Fruit fly (Drosophila melanogaster) whole organism, embryonic: ENCODE data around the gene CG17029.

Experiments used
- BEAF-32 ChIP-seq: fragments of 200-800 bp; sonication (Bioruptor generic); optimal IDR thresholded peaks from 3 replicates; lab custom pipeline; 2017; ENCODE audit warnings: missing biosample characterization, missing genetic modification characterization, mild to moderate bottlenecking, moderate library complexity, missing genetic modification reagents
- CG11560 ChIP-seq: fragments of 200-800 bp; sonication (Bioruptor generic); IDR thresholded peaks from 3 replicates; pipeline ENCODE4 v1.3.6; 2022; ENCODE audit warnings: missing biosample characterization, missing genetic modification characterization
- CG34422 ChIP-seq: fragments of 200-800 bp; sonication (Bioruptor generic); IDR thresholded peaks from 3 replicates; pipeline ENCODE4 v1.3.6; 2022; ENCODE audit warnings: missing biosample characterization, missing genetic modification characterization
- Hmx ChIP-seq: fragments of 200-800 bp; sonication (Bioruptor generic); optimal IDR thresholded peaks from 2 replicates; lab custom pipeline; 2016; ENCODE audit warnings: missing biosample characterization, missing genetic modification characterization
- Ssrp ChIP-seq: fragments of 200-800 bp; sonication (Bioruptor generic); optimal IDR thresholded peaks from 2 replicates; lab custom pipeline; 2018; ENCODE audit warnings: missing biosample characterization, mild to moderate bottlenecking, missing genetic modification characterization, moderate library complexity
- al ChIP-seq: fragments of 200-800 bp; sonication (Bioruptor generic); IDR thresholded peaks from 2 replicates; pipeline ENCODE4 v1.3.6; 2022; ENCODE audit warnings: missing biosample characterization, missing genetic modification characterization
- bigmax ChIP-seq: fragments of 200-800 bp; sonication (Bioruptor generic); optimal IDR thresholded peaks from 2 replicates; lab custom pipeline; 2018; ENCODE audit warnings: missing biosample characterization, mild to moderate bottlenecking, missing genetic modification characterization
- cas ChIP-seq: fragments of 200-800 bp; sonication (Bioruptor generic); IDR thresholded peaks from 2 replicates; pipeline ENCODE4 v1.3.6; 2022; ENCODE audit warnings: missing biosample characterization, missing genetic modification characterization
- dmrt11E ChIP-seq: fragments of 200-800 bp; sonication (Bioruptor generic); optimal IDR thresholded peaks from 3 replicates; lab custom pipeline; 2018; ENCODE audit warnings: missing biosample characterization, mild to moderate bottlenecking, missing genetic modification characterization, moderate library complexity
- her ChIP-seq: fragments of 200-800 bp; sonication (Bioruptor generic); optimal IDR thresholded peaks from 2 replicates; lab custom pipeline; 2016; ENCODE audit warnings: missing biosample characterization, missing genetic modification characterization
- pzg ChIP-seq: fragments of 200-800 bp; sonication (Bioruptor generic); optimal IDR thresholded peaks from 3 replicates; lab custom pipeline; 2018; ENCODE audit warnings: missing biosample characterization, mild to moderate bottlenecking, missing genetic modification characterization, moderate library complexity

DNA sequence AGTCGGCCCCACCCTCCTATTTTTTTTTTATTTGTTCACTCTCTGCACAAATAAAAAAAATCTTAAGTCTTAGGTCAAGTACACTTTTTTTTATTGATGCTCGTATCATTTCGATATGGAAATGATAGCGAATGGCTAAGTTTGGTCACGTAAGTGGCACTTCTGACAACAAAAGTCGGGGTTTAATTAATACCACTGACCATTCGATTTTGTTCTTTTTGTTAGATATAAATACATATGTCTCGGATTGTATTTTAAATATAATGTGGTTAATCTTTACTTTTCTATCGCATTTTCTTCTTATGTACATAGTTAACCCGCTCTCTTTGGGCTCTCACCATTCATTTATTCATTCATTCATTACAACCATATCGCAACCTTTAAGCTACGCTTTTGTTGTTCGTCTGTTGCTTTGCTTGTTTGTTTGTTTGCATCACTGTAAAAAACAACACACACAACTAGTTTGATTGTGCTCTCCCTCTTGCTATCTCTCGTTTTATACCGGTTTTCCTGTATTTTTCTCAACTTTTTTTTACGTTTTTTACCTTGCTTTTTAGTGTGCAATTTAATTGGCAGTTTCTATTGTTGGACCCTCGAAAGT, 25.5 kb downstream of the CG17029 start:
- TF ChIP-seq CG11560 = no peak
- no peak for TF ChIP-seq pzg (GFP tag; lab: Kevin White, UChicago)
- no peak for TF ChIP-seq BEAF-32 (GFP tag; lab: Kevin White, UChicago)
- TF ChIP-seq bigmax (GFP tag; lab: Kevin White, UChicago) = no peak
- no peak for TF ChIP-seq her (GFP tag; lab: Kevin White, UChicago)
- no peak for TF ChIP-seq cas
- no peak for TF ChIP-seq al (GFP tag; lab: Robert Waterston, UW)
- TF ChIP-seq Hmx (GFP tag; lab: Kevin White, UChicago) = no peak
- no peak for TF ChIP-seq Ssrp
- no peak for TF ChIP-seq dmrt11E (tag; lab: Kevin White, UChicago)
- TF ChIP-seq CG34422 (GFP tag; lab: Robert Waterston, UW) = no peak
